Fruit fly (Drosophila melanogaster): ENCODE data around the gene Tnpo-SR.
A peak's percentile ranks its signal among the peaks of the same experiment; 100 is the strongest.

Gene Tnpo-SR

DNA sequence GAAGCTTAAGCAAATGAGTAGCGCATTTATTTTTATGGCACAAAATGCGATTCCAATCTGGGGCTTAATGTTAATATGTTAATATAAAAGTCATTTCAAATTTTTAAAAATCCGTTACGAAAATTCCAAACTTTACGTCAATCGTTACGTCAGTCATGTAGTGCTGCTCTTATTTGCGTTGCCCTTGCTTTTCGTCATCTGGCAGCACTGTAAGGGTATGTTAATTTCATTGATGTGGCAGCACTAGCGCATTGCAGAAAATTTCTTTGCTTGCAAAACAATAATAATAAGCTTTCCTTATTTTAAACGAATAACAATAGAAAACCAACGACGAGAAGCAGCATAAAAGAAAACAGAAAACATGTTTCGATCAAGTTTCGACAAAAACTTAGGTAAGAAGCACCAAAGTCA is 19.9 kb upstream of the Tnpo-SR start, which contains the start of gene Hrs:
Gene Hrs, plus strand, starts transcription at position 167 of the 411 bp plus-strand sequence.
- TF ChIP-seq noc (tag; optimal IDR thresholded peaks at IDR 0.05): no peak

DNA sequence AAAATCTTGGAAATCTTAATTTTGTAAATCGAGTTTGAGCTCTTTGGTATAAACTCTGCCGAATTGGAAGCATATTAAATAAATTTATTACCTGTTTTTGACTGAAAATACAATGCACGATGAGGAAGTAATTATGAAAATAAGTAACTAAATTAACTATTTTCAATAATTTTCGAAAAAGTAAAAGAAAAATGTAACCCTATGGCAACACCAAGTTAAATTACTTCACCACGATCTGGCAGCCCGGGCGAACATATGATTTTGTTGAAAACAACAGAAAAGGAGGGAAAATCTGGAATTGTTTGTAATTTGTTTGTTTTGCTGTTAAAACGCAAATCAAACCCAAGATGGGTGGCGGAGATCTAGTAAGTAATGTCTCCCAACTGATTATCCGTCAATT is 14.9 kb upstream of the Tnpo-SR start, which contains the start of the genes CG9961 and Cwc25:
Gene CG9961, minus strand, starts transcription at position 83 of the 400 bp plus-strand sequence.
Gene Cwc25, plus strand, starts transcription at position 247 of the 400 bp plus-strand sequence.
- TF ChIP-seq noc (tag; optimal IDR thresholded peaks at IDR 0.05): no peak

DNA sequence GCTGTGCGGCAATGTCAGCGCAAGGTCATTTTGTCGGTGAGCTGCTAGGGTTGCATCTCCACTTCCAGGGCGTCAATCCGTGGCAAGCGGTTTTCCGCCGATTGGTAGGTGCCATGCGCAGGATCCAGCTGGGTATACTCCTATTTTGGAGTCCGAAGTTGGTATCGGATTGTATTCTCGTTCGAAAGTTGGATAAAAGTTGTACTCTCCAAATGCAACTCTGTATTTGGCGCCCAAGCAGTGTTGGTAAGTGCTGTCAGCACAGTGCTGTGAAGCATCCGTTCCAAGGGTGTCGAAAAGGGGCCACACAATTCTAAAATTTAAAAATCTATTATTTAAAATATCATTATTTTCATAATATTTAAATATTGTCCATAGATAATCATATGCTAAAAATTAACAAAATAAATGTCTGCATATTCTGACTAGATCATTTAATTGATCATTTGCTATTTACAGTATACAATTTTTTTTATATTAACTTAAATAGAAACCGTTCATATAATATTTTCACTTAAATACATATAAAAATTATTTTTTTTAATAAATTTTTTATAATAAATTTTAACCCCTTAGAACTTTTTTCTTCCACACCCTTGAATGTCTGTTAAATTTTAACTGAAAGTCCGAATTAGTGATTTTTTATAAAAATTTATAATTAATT is 11.1 kb upstream of the Tnpo-SR start:
- peak; percentile 93 for TF ChIP-seq noc (tag; optimal IDR thresholded peaks at IDR 0.05)

DNA sequence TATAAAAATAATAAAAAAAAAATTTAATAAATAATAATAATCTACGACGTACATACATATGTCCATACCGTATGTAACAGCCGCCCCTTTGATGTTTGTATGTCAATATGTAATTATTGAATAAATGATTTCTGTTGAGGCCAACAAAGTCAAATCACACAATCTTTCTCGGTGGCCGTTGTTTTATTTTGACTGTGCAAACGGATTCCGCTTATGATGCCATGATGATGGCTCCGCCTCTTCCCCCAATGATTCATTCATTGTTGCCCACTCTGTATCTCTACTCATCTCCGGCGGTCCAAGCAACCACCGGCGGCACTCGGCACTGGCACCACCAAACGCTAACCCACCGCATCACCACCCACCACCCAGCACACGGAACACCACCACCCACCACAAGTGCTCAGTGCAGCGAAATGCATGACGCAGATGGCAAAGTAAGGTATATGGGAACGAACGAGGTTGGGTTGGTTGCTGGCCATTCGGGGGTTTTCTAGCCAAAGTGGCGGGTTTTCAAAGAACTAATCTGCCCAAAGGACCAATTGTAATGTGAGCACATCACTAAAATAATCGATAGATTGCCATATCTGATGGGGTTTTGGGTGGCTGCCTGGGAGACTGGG is 10.5 kb upstream of the Tnpo-SR start:
- TF ChIP-seq noc (tag; optimal IDR thresholded peaks at IDR 0.05): no peak

DNA sequence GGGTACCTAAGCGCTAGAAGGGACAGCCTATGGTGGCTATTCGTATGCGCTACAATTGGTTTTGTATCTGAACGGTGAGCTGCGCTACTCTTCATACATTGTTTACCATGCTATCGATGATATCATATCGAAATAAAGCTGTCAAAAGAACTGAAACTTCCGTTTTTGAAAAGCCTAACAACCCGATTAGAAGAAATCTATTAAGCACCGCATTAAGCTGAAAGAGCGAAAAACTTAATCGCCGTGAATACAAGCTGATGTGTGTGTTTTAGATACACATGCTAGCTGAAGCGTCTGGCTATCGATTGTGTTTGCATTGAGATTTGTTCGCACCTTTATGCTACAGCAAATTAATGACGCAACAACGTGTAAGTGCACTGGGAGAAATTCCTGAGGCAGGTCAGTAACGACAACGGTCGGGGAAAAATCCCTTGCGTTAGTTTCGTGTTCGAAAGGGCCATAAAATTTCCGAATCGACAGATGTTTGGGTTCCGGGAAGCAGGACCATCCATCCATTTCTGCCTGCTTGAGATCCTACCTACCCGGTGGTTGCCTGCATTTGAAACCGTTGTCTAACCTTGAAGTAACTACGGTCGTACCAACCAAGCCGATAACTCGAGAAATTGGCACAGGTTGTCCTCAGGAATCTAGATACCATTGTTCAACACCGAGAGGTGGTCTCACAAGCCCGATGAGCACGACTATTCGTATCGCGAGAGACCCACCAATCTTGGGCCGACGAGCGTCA is 9.2 kb upstream of the Tnpo-SR start:
- peak; percentile 81 for TF ChIP-seq noc (tag; optimal IDR thresholded peaks at IDR 0.05)

DNA sequence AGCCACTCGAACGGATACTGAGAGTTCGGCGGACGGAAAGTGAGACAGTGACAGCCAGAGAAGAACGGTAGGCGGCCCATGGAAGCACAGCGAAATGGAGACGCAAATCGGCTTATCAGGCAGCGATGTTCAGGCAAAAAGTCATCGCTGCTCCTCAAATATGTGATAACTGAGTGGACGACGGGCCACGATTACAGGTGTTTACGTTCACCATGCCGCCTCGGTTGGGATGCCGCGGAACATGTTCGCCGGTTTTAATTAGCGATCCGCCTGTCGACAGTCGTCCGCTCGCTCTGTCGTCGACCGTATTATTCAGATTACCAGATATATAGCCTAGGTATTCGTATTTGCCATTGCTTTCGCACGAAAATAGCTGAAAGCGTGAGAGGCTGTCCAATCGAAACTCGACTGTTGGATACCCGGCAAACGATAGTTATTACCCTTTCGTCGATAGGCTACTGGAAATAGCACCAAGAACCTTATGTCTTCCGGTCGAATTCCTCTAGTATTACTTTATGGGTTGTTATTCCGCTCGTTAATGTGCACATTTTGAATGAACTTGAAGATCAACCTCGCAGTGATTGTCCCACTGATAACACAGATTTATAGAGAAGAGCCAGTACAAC is 8.5 kb upstream of the Tnpo-SR start:
- no peak for TF ChIP-seq noc (tag; optimal IDR thresholded peaks at IDR 0.05)

DNA sequence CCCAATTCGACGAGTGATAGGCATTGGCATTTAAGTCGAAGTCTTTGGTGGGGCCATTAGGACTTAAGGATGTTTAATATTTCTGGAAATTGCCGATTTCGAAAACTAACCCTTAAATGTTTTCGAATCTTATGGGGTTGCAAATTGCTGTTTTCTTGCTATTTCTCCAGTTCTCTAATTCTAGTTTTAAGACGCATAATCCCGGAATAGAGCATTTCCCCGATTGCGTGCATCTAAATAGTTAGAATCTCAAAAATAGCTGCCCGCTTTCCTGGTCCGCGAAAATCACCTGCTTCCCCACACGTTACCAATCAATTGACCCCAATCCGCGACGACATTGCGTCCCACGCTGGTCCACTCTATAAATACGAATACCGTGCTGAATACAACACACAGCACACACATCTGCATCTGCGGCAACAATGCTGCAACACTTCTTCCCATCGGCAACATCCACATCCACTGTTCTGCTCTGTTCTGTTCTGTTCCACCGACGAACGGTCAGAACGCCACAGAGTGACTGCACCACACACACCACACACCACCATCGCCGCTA is 7.7 kb upstream of the Tnpo-SR start, which contains the start of gene Bacc:
Gene Bacc, plus strand, starts transcription at position 542 of the 556 bp plus-strand sequence.
- TF ChIP-seq noc (tag; optimal IDR thresholded peaks at IDR 0.05): peak; percentile 96

DNA sequence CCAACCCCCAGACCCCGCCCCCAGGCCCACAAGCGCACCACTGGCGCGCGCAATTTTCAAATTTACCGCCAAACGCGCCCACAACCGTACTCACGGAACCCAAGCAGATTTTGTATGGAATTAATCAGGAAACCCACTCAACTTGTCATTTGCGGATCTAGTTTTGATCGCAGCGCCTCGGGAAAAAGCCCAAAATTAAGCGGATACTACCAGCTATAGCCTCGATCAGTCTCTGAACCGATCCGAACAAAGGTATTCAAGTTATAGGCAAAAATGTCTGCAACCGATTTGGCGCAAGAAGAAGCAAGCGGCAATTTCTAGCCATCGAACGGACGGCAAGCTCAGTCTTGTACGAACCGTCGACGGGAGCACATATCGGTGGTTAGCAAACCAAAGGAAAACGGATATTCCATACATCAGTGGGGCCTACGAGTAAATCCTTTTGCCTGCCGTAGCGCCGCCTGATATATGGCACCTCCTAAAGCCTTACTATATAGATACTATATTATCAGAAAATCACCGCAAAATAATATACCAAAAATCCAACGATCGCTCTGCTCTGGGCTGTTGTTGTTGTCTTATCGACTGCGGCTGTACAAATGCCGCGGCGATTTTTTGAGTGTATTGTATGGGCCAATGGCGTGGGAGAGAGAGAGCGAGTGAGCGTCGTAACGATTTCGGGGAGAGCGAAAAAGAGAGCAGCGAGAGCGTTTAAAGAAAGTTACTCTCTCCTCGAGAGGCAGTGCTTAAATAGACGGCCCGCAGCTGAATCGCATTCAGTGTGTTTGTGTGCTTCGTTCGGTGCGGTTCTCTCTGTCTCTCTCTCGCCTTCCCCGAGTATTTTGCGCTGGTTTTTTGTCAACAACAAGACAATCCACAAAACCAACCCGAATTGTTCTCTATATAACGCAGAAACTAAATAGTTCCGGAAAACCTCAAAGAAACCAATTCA is 7.0 kb upstream of the Tnpo-SR start, which contains the start of gene Pgk:
Gene Pgk, minus strand, starts transcription at position 609 of the 952 bp plus-strand sequence.
- TF ChIP-seq noc (tag; optimal IDR thresholded peaks at IDR 0.05): peak; percentile 65

DNA sequence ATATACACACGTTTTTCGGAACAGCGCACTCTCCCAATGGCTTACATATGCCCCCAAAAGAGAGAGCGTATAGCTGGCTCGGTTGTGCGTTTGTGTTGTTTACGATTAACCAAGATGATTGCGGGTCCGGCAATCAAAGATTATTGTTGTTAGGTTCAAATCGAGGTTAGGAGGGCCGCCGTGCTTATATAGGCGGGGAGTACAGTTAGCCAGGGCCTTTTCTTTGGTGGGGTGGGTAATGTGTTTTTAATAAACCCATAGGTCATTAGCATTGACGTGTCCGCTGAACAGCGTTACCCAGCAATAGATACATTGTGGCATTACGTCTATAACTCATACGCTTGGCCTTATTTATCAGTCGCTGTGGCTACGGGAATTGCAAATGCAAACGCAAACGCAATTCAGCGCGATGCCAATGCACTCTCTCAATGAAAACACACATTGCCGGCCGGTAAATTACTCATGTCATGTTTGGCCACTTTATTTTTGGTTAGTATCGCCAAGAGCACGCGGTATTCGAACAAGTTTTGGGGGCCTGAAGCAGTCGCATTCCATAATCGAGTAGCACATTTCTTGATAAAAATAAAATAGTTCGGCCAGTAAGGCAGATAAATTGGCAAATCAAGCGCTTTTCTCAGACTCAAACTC is 5.8 kb upstream of the Tnpo-SR start:
- no peak for TF ChIP-seq noc (tag; optimal IDR thresholded peaks at IDR 0.05)

DNA sequence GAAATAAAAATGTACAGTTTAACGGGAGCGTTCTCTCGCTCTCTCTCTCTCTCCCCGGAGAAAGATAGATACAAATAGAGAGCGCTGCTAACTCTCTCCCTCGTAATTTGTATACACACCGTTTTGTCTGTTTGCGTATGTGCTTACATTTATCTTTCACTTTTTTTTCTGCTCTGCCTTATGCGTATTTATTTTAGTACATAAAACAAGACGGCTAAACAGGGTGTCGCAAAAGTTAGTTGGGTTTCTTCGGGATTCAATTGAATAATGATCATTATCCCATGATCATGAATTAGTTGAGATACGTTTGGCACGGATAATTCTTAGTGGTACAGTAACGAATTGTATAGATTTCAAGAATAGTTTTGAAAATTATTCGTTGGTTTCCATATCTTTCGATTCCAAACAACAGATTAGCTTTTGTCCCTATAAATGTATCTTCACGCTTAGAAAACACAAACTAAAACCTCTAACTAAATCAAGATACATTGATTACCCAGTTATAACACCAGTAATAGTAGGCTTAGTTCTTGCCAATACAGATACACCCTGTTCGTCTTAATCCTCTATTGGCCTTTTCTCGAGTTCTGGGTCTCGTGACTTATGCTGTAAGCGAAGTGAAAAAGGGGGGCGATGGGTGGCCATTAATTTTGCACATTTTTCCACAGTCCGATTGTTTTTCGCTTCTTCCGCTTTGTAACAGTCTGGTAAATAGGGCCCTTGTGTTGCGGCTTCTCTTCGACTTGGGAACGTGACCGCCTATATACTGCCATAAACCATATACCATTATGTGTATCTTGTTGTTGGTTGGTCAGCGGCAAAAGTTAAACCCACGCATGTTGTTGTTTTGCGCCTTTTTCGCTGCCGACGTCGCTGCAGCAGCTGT is 5.0 kb upstream of the Tnpo-SR start:
- TF ChIP-seq noc (tag; optimal IDR thresholded peaks at IDR 0.05): peak; percentile 88

DNA sequence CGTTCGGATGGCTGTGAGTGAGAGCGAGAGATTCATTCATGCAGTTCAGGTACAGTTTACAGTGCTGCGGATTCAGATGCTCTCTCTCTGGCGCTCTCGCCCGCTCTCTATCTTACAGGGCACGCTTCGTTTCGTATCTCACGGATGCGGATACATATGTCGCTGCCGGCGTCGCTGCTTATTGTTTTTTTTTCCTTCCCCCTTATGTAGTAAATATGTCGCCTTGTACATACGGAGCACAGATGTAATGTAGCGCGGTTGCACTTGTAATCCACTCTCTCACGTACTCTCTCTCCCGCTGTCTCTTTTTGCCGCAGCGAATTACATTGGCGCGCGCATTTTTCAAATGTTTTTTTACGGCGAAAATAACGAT is 4.4 kb upstream of the Tnpo-SR start:
- TF ChIP-seq noc (tag; optimal IDR thresholded peaks at IDR 0.05): no peak

DNA sequence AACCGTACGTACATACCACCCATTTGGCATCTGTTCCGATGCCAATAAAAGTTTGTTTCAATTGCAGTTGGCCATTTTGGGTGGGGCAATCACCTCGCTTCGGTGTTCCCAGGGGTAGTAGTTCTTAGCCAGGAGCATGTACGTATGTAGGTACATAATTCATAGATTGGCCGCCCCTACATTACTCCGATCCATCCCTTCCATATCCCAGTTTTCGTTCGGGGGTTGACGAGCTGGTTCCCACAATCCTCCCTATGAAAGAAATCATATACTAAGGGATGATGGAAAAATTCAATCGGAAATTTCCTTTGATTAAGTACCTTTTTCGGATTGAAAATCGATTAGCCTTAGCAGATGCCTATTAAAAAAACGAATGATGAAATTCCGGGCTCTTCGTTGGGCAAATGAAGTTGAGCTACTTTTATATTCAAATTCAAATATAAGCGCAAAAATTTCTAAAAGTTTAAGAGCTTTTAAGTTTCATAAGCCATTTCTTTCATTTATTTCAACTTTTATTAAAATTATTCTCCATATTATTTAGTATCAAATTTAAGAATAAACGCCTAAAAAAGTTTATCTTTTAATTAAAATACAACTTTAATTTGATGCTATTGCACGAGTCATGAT is 1.7 kb upstream of the Tnpo-SR start:
- TF ChIP-seq noc (tag; optimal IDR thresholded peaks at IDR 0.05): no peak

DNA sequence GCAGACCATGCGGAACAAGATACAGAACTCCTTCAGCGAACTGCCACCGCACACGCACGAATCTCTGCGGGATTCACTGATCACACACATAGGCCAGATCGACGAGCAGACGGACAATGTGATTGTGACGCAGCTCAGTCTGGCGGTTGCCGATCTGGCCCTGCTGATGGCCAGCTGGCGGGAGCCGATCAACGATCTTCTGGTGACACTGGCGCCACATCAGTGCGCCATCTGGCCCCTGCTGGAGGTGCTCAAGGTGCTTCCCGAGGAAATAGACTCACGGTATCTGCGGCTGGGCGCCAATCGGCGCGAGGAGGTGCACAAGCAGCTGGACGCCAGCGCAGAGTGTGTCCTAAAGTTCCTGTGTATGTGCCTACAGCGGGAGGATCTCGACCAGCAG is 564 bp downstream of the Tnpo-SR start:
- TF ChIP-seq noc (tag; optimal IDR thresholded peaks at IDR 0.05): no peak

All from whole organism, larva.